Worm (Caenorhabditis elegans) whole organism, L4 larva: ENCODE results near the gene F57G12.1.

Experiments used
- F26F4.8 ChIP-seq: fragments of 200-800 bp; sonication (Bioruptor generic); conservative IDR thresholded peaks from 2 replicates; pipeline ENCODE4 v1.3.6; 2022; ENCODE audit warnings: missing genetic modification characterization, missing compliant biosample characterization
- F49E8.2 ChIP-seq: sonication (generic microtip); optimal IDR thresholded peaks from 2 replicates; lab custom pipeline; 2016; ENCODE audit warnings: missing compliant biosample characterization, mild to moderate bottlenecking, missing genetic modification characterization, borderline replicate concordance
- Y48G9A.11 ChIP-seq: fragments of 200-800 bp; sonication (Bioruptor generic); IDR thresholded peaks from 2 replicates; pipeline ENCODE4 v1.3.6; 2022; ENCODE audit warnings: missing genetic modification reagents, missing genetic modification characterization, missing compliant biosample characterization
- aha-1 ChIP-seq: fragments of 150-350 bp; peaks from one replicate; lab custom pipeline; 2014; ENCODE audit warnings: missing biosample characterization, missing genetic modification characterization
- attf-4 ChIP-seq: sonication (generic microtip); optimal IDR thresholded peaks from 3 replicates; lab custom pipeline; 2017; ENCODE audit warnings: missing biosample characterization, missing genetic modification characterization
- ceh-28 ChIP-seq: fragments of 150-350 bp; optimal IDR thresholded peaks from 2 replicates; lab custom pipeline; 2014; ENCODE audit warnings: missing biosample characterization, missing genetic modification reagents, missing genetic modification characterization
- daf-16 ChIP-seq, 3 experiments: sonication (generic microtip); optimal IDR thresholded peaks; 2 replicates each; lab custom pipeline; 2016 to 2017; ENCODE audit warnings: missing genetic modification characterization in 3 of 3, missing genetic modification reagents in 3 of 3, mild to moderate bottlenecking in 2 of 3, missing compliant biosample characterization in 2 of 3, missing biosample characterization in 1 of 3, moderate library complexity in 1 of 3
- duxl-1 ChIP-seq: sonication (generic microtip); optimal IDR thresholded peaks from 2 replicates; lab custom pipeline; 2016; ENCODE audit warnings: mild to moderate bottlenecking, missing genetic modification characterization, moderate library complexity, missing compliant biosample characterization; ENCODE audit not compliant: poor library complexity
- dve-1 ChIP-seq: sonication (generic microtip); optimal IDR thresholded peaks from 2 replicates; lab custom pipeline; 2017; ENCODE audit warnings: antibody characterized with exemption, mild to moderate bottlenecking, missing genetic modification characterization, missing compliant biosample characterization; ENCODE audit not compliant: insufficient read depth
- fkh-10 ChIP-seq: fragments of 150-350 bp; optimal IDR thresholded peaks from 2 replicates; lab custom pipeline; 2014; ENCODE audit warnings: missing biosample characterization, missing genetic modification reagents, missing genetic modification characterization
- hif-1 ChIP-seq, 2 experiments: sonication (generic microtip); optimal IDR thresholded peaks; 2 replicates each; lab custom pipeline; 2016 to 2017; ENCODE audit warnings: missing compliant biosample characterization in 2 of 2, missing genetic modification characterization in 2 of 2, missing genetic modification reagents in 2 of 2, missing genotype in 2 of 2, mild to moderate bottlenecking in 1 of 2
- lin-1 ChIP-seq: fragments of 200-800 bp; sonication (Bioruptor generic); IDR thresholded peaks from 2 replicates; pipeline ENCODE4 v1.3.6; 2022; ENCODE audit warnings: missing genetic modification reagents, missing genetic modification characterization, missing compliant biosample characterization
- lir-3 ChIP-seq: sonication (generic microtip); optimal IDR thresholded peaks from 2 replicates; lab custom pipeline; 2016; ENCODE audit warnings: mild to moderate bottlenecking, missing genetic modification characterization, missing compliant biosample characterization
- mxl-2 ChIP-seq: fragments of 200-800 bp; sonication (Bioruptor generic); conservative IDR thresholded peaks from 2 replicates; pipeline ENCODE4 v1.3.6; 2022; ENCODE audit warnings: missing genetic modification reagents, missing genetic modification characterization, missing compliant biosample characterization
- mxl-3 ChIP-seq: fragments of 200-800 bp; sonication (Bioruptor generic); optimal IDR thresholded peaks from 2 replicates; lab custom pipeline; 2018; ENCODE audit warnings: mild to moderate bottlenecking, missing genetic modification characterization, missing compliant biosample characterization
- nhr-28 ChIP-seq: fragments of 150-350 bp; optimal IDR thresholded peaks from 2 replicates; lab custom pipeline; 2014; ENCODE audit warnings: missing biosample characterization, missing genetic modification characterization
- nhr-77 ChIP-seq: fragments of 150-350 bp; optimal IDR thresholded peaks from 2 replicates; lab custom pipeline; 2014; ENCODE audit warnings: missing biosample characterization, missing genetic modification characterization
- pha-4 ChIP-seq, 2 experiments: fragments of 150-350 bp in 1 of 2; fragments of 200-800 bp in 1 of 2; sonication (Bioruptor generic) in 1 of 2; IDR thresholded peaks in 1 of 2; optimal IDR thresholded peaks in 1 of 2; 2 replicates each; pipeline versions ENCODE4 v1.3.6 to Lab custom; 2014 to 2022; ENCODE audit warnings: missing genetic modification characterization in 2 of 2, missing genetic modification reagents in 2 of 2, missing biosample characterization in 1 of 2, missing compliant biosample characterization in 1 of 2
- php-3 ChIP-seq: fragments of 200-800 bp; sonication (Bioruptor generic); IDR thresholded peaks from 2 replicates; pipeline ENCODE4 v1.3.6; 2022; ENCODE audit warnings: missing genetic modification reagents, missing genetic modification characterization, missing compliant biosample characterization
- pqm-1 ChIP-seq: sonication (generic microtip); optimal IDR thresholded peaks from 2 replicates; lab custom pipeline; 2017; ENCODE audit warnings: missing biosample characterization, missing genetic modification characterization
- rbr-2 ChIP-seq: sonication (generic microtip); optimal IDR thresholded peaks from 2 replicates; lab custom pipeline; 2016; ENCODE audit warnings: missing genotype, missing genetic modification characterization, missing compliant biosample characterization
- skn-1 ChIP-seq: fragments of 150-350 bp; optimal IDR thresholded peaks from 2 replicates; lab custom pipeline; 2014; ENCODE audit warnings: missing biosample characterization, missing genetic modification characterization
- snpc-1.2 ChIP-seq: fragments of 200-800 bp; sonication (Bioruptor generic); IDR thresholded peaks from 2 replicates; pipeline ENCODE4 v1.3.6; 2022; ENCODE audit warnings: missing genetic modification reagents, missing genetic modification characterization, missing compliant biosample characterization
- spr-1 ChIP-seq: sonication (generic microtip); optimal IDR thresholded peaks from 2 replicates; lab custom pipeline; 2016; ENCODE audit warnings: mild to moderate bottlenecking, missing genetic modification characterization, missing compliant biosample characterization
- tra-1 ChIP-seq: fragments of 200-800 bp; sonication (Bioruptor generic); IDR thresholded peaks from 2 replicates; pipeline ENCODE4 v1.3.6; 2022; ENCODE audit warnings: missing genetic modification reagents, missing genetic modification characterization, missing compliant biosample characterization
- unc-62 ChIP-seq, 3 experiments: fragments of 150-350 bp in 1 of 3; sonication (generic microtip); optimal IDR thresholded peaks in 2 of 3; peaks in 1 of 3; 1 replicate in 1 of 3; 2 replicates in 2 of 3; lab custom pipeline; 2014 to 2017; ENCODE audit warnings: missing biosample characterization in 3 of 3, missing genetic modification characterization in 3 of 3, missing genetic modification reagents in 3 of 3, missing genotype in 1 of 3
- zip-11 ChIP-seq: fragments of 200-800 bp; sonication (Bioruptor generic); IDR thresholded peaks from 2 replicates; pipeline ENCODE4 v1.3.6; 2022; ENCODE audit warnings: missing genetic modification characterization, missing compliant biosample characterization
- ztf-11 ChIP-seq: fragments of 150-350 bp; optimal IDR thresholded peaks from 2 replicates; lab custom pipeline; 2014; ENCODE audit warnings: missing biosample characterization, missing genetic modification characterization
- ztf-7 ChIP-seq: fragments of 150-350 bp; optimal IDR thresholded peaks from 2 replicates; lab custom pipeline; 2014; ENCODE audit warnings: missing biosample characterization, missing genetic modification characterization

F57G12.1 gene

ce11 chrX:12171631-12172348 lies at the start of gene F57G12.1 (continued):
- TF ChIP-seq F26F4.8 (GFP tag; lab: Robert Waterston, UW) (no peak), tra-1 (GFP tag; lab: Robert Waterston, UW) (peak; percentile 68; the same call in 1 of the 2 replicates), F49E8.2 (tag; lab: Kevin White, UChicago) (no peak), lir-3 (no peak), php-3 (GFP tag; lab: Robert Waterston, UW) (0 out of 2 replicates have a peak, but pooled peaks have one; percentile 54), ceh-28 (peak; percentile 7)
- TF ChIP-seq, all 104 proteins: peak for 45

- TF ChIP-seq dve-1 (peak; percentile 19), hif-1 (tag; optimal IDR thresholded peaks at IDR 0.05; lab: Kevin White, UChicago) (no peak), attf-4 (tag; lab: Kevin White, UChicago) (no peak), mxl-3 (no peak), spr-1 (tag; lab: Kevin White, UChicago) (no peak), aha-1 (tag; lab: Kevin White, UChicago) (peak; percentile 87), duxl-1 (tag; lab: Kevin White, UChicago) (no peak), pqm-1 (tag; lab: Kevin White, UChicago) (peak; percentile 14), daf-16 (GFP tag; optimal IDR thresholded peaks at IDR 0.05; lab: Kevin White, UChicago) (no peak), daf-16 (tag; optimal IDR thresholded peaks at IDR 0.05; lab: Kevin White, UChicago) (peak; percentile 97), nhr-77 (tag; lab: Kevin White, UChicago) (no peak)
These were observed 48.0 kb upstream of the F57G12.1 start, which contains the start of gene cest-8 for ce11 chrX:12219477-12219876. cest-8 (plus strand) TSS chrX:12219660.

ce11 chrX:12216943-12217342 lies 45.5 kb upstream of the F57G12.1 start, which contains the start of gene C23H4.8:
C23H4.8 (plus strand) TSS chrX:12217243.
- TF ChIP-seq pha-4 (GFP tag; IDR thresholded peaks at IDR 0.05; lab: Robert Waterston, UW) (no peak), pha-4 (tag; optimal IDR thresholded peaks at IDR 0.05; lab: Kevin White, UChicago) (no peak), nhr-28 (tag; lab: Kevin White, UChicago) (no peak), ztf-7 (no peak), ztf-11 (tag; lab: Kevin White, UChicago) (no peak), rbr-2 (tag; lab: Kevin White, UChicago) (no peak), tra-1 (GFP tag; lab: Robert Waterston, UW) (no peak), daf-16 (GFP tag; optimal IDR thresholded peaks at IDR 0.05; lab: Kevin White, UChicago) (no peak), daf-16 (tag; optimal IDR thresholded peaks at IDR 0.05; lab: Kevin White, UChicago) (no peak), fkh-10 (no peak), skn-1 (tag; lab: Kevin White, UChicago) (no peak), mxl-2 (GFP tag; lab: Robert Waterston, UW) (no peak), snpc-1.2 (no peak), zip-11 (GFP tag; lab: Robert Waterston, UW) (no peak)

ce11 chrX:12212801-12213200 lies 41.3 kb upstream of the F57G12.1 start, which contains the start of gene cab-1:
cab-1 (minus strand) TSS chrX:12212901.
- TF ChIP-seq Y48G9A.11 (GFP tag; lab: Robert Waterston, UW) (no peak), skn-1 (tag; lab: Kevin White, UChicago) (no peak), unc-62 (GFP tag; optimal IDR thresholded peaks at IDR 0.05 in 1 of 2; lab: Kevin White, UChicago) (peak in 1 of 2 experiments; percentile 86), unc-62 (tag; optimal IDR thresholded peaks at IDR 0.05; lab: Kevin White, UChicago) (no peak), lin-1 (GFP tag; lab: Robert Waterston, UW) (no peak)
